Worm (Caenorhabditis elegans): ENCODE data around the gene B0507.9.

DNA sequence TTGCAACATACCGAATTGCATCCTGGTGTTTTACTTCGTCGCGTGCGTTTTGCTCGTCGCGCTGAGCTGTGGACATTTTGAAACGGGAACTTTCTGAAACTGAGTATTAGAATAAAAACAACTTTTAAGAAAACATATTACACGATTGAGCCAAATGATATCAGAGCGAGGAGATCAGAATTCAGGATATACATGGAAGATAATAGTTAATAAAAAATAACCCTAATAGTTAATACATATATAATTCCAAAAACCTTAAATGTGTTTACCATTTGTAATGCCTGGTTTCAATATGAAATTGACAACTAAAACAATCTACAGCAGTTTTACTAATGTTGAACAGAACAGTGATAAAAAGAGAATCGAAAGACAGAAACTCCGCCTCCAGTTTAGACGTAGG, 3.0 kb downstream of the B0507.9 start, which contains the start of gene B0507.8:
- TF ChIP-seq him-1 (tag; optimal IDR thresholded peaks at IDR 0.05): no peak
- no peak for TF ChIP-seq dao-5 (tag; optimal IDR thresholded peaks at IDR 0.05)
